Worm (Caenorhabditis elegans): ENCODE data around the gene srh-247.

Gene srh-247

DNA sequence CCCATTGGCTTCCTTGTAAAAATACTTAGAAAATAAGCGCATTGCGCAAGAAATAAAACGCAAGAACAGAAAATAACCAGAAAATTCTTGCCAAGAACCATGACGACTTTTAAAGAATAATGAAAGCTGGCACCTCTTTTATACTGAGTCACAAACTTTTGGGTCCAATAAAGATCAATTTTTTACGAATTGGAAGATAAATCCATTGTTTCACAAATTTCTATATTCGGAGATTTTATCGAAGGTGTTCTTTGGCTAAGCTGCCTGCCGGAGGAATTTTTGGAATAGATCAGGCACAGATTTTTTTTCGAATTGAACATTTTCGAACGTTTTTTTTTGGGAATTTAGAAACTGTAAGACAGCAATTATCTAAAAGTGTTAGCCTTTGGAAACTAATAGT is 21.1 kb downstream of the srh-247 start, which contains the start of gene C31B8.9:
Gene C31B8.9 (minus strand): TSS at position 101 of the 400 bp plus-strand sequence.
- TF ChIP-seq dve-1 (tag; optimal IDR thresholded peaks at IDR 0.05) (no peak), eyg-1 (tag; optimal IDR thresholded peaks at IDR 0.05) (no peak), ceh-45 (GFP tag; IDR thresholded peaks at IDR 0.05) (no peak), hlh-30 (tag; optimal IDR thresholded peaks at IDR 0.05; ENCODE audit: insufficient read depth) (no peak), pha-4 (tag; optimal IDR thresholded peaks at IDR 0.05) (no peak), pax-1 (tag; optimal IDR thresholded peaks at IDR 0.05) (no peak), hlh-13 (GFP tag; optimal IDR thresholded peaks at IDR 0.05) (no peak), ceh-30 (tag; optimal IDR thresholded peaks at IDR 0.05) (no peak), nfya-1 (tag; optimal IDR thresholded peaks at IDR 0.05) (no peak), fkh-10 (GFP tag; optimal IDR thresholded peaks at IDR 0.05) (no peak), F13H6.1 (tag; optimal IDR thresholded peaks at IDR 0.05) (no peak), ceh-31 (tag; optimal IDR thresholded peaks at IDR 0.05) (no peak), pat-9 (tag; optimal IDR thresholded peaks at IDR 0.05) (no peak), pha-2 (tag; optimal IDR thresholded peaks at IDR 0.05) (no peak), ceh-6 (GFP tag; optimal IDR thresholded peaks at IDR 0.05) (no peak)

DNA sequence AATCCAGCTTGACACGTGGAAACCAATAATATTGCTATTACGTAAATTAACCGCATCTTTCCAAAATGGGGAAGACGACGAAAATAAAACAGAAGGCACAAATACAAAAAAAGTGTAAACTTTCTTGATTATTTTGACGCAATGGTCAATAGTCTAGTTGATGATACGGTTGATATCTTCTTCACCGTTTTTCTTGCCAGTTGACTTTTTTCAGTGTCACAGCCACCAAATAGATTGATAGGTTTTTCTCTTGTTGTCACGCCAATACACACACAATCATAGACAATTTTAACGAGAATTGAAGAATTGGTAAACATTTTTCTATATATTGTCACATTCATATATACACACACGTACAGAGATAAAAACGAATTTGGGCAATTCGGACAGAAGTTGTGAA is 24.4 kb downstream of the srh-247 start, which contains the start of gene zmp-3:
Gene zmp-3 (minus strand): TSS at position 101 of the 400 bp plus-strand sequence.
- TF ChIP-seq ceh-24 (tag; optimal IDR thresholded peaks at IDR 0.05) (no peak), elt-4 (tag; optimal IDR thresholded peaks at IDR 0.05) (no peak), ttx-3 (tag; optimal IDR thresholded peaks at IDR 0.05) (no peak), fkh-10 (GFP tag; optimal IDR thresholded peaks at IDR 0.05) (no peak), F13H6.1 (tag; optimal IDR thresholded peaks at IDR 0.05) (no peak)

DNA sequence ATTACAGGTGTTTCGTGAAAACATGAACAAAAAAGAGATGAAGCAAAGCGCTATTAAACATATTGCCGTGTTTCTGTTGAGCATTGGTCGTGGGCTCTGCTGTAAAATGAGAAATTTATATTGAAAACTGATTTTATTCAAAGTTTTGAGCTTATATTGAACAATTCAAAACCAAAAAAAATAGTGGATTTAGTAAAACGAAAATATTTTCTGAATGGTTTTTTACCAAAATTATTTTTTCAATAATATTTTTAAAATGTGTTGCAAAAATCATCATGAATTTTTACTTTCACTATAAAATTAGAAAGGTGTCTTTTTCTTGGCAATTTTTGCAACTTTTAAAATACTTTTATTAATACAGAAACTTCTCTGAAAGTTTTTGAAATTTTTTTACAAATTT is 30.7 kb downstream of the srh-247 start, which contains the start of gene C31B8.7:
Gene C31B8.7 (minus strand): TSS at position 101 of the 400 bp plus-strand sequence.
- no peak for TF ChIP-seq lim-6 (tag; optimal IDR thresholded peaks at IDR 0.05)
- no peak for TF ChIP-seq rnt-1 (tag; optimal IDR thresholded peaks at IDR 0.05)
- TF ChIP-seq fkh-6 (tag; optimal IDR thresholded peaks at IDR 0.05), result no peak

DNA sequence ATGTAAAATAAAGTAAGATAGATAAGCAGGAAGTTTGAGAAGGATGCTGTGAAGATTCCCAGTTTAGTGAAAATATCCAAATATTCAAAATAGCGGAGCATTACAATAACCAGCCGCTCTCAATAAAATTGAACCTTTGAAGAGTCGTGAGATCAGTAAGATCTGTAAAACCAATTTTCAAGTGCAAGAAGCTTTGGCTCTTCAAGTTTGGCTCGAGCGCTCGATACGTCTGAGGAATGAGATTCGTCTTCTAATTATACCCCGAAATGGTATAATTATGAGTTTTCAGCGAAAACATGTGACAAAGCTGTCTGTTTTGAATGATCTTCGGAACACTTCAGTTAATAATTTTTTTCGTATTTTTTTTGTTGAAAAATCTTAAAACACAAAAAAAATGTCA is 34.1 kb downstream of the srh-247 start, which contains the start of gene str-46:
Gene str-46 (minus strand): TSS at position 101 of the 400 bp plus-strand sequence.
- TF ChIP-seq tbx-2 (tag; optimal IDR thresholded peaks at IDR 0.05) (no peak), dve-1 (tag; optimal IDR thresholded peaks at IDR 0.05) (no peak)

DNA sequence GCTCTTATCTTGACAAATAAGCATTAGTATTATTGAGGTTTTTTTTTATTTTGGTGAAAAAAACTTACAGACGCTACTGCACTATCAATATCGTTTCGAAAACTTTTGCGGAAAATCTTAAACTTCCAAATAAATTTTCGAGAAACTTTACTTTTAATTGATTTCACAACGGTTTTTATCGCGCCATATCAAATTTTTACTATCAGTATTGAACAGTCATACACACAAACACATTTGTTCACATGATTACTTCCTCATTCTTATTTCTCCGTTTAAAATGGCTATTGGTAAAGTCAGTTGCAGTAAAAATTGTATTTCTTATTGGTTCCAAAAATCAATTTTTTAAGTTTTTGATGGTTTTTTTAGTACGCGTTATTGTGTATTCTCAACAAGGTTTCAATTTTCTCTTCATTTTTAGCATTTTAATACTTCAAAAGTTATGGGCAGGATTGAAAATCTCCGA is 37.7 kb downstream of the srh-247 start, which contains the start of gene pals-32:
Gene pals-32 (plus strand): TSS at position 413 of the 463 bp plus-strand sequence.
- TF ChIP-seq C08G9.2 (tag; optimal IDR thresholded peaks at IDR 0.05) (no peak), unc-86 (tag; optimal IDR thresholded peaks at IDR 0.05) (no peak), ceh-45 (GFP tag; IDR thresholded peaks at IDR 0.05) (no peak), odd-2 (tag; optimal IDR thresholded peaks at IDR 0.05) (no peak), ama-1 (optimal IDR thresholded peaks at IDR 0.05) (no peak), ceh-19 (GFP tag; optimal IDR thresholded peaks at IDR 0.05) (no peak), eyg-1 (tag; optimal IDR thresholded peaks at IDR 0.05) (no peak), lim-6 (tag; optimal IDR thresholded peaks at IDR 0.05) (no peak), ceh-2 (tag; optimal IDR thresholded peaks at IDR 0.05) (no peak), ceh-34 (tag; optimal IDR thresholded peaks at IDR 0.05) (no peak), pat-9 (tag; optimal IDR thresholded peaks at IDR 0.05) (no peak), Y22D7AL.16 (tag; optimal IDR thresholded peaks at IDR 0.05) (no peak), ztf-16 (tag; optimal IDR thresholded peaks at IDR 0.05) (no peak), sdc-2 (tag; optimal IDR thresholded peaks at IDR 0.05) (no peak), rnt-1 (tag; optimal IDR thresholded peaks at IDR 0.05) (no peak), ceh-22 (tag; optimal IDR thresholded peaks at IDR 0.05) (no peak), ceh-9 (tag; optimal IDR thresholded peaks at IDR 0.05) (no peak), ceh-48 (tag; optimal IDR thresholded peaks at IDR 0.05) (no peak), pag-3 (tag; optimal IDR thresholded peaks at IDR 0.05; ENCODE audit: borderline replicate concordance) (no peak), sox-2 (GFP tag; IDR thresholded peaks at IDR 0.05) (no peak)

All from whole organism, late embryonic.